Worm (Caenorhabditis elegans) whole organism, L4/young adult: Measurements from ENCODE around the gene mrps-22.

Source experiments
- W03F9.2 ChIP-seq: fragments of 150-350 bp; optimal IDR thresholded peaks from 2 replicates; lab custom pipeline; 2014; ENCODE audit warnings: missing biosample characterization, missing genetic modification characterization
- dao-5 ChIP-seq: sonication (generic microtip); optimal IDR thresholded peaks from 2 replicates; lab custom pipeline; 2016; ENCODE audit warnings: missing genotype, missing genetic modification characterization, moderate library complexity, missing compliant biosample characterization
- him-1 ChIP-seq: sonication (generic microtip); optimal IDR thresholded peaks from 2 replicates; lab custom pipeline; 2016; ENCODE audit warnings: missing genotype, missing genetic modification reagents, missing genetic modification characterization, missing compliant biosample characterization

Gene mrps-22

DNA sequence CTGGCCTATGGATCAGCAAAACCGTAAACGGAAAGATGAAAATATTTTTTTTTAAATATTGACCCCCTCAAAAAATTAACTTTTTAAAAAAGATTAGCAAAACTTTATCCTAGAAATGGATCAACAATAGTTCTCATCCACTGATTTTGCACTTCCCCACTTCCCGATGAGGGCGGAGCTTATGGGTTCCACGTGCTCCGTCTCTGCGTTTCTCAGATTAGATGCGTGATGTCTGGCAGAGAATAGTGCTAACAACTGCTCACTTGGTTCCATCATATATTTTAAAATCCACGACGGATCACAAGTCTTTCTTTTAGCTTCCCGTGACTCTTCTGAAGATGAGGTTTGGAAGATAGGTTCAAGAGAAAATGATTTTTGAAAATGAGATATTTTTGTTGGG lies 24.1 kb upstream of the mrps-22 start:
- TF ChIP-seq him-1 (tag; lab: Kevin White, UChicago) (no peak), dao-5 (tag; lab: Kevin White, UChicago) (no peak), W03F9.2 (tag; lab: Kevin White, UChicago) (no peak)

DNA sequence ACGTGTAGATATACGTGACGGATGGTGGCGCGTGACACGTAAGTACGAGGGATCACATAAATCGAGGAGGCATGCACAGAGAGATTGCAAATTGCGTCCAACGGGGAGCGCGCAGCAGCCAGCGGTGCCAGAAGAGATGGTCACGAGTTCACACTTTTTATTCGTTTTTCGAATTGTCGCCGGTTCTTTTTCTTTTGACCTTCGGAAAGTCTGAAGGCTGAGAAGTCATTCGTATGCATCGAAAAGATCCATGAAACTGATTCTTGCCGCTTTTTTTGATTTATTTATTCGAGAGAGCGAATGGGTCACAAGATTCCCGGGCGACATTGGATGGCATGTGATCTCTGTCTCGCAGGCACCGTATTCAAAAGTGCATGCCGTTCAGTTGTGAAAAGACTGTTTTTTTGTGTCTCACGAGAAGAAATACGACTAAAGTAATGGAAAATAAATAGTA lies 23.4 kb upstream of the mrps-22 start:
- TF ChIP-seq dao-5 (tag; lab: Kevin White, UChicago) (no peak), him-1 (tag; lab: Kevin White, UChicago) (no peak), W03F9.2 (tag; lab: Kevin White, UChicago) (no peak)

DNA sequence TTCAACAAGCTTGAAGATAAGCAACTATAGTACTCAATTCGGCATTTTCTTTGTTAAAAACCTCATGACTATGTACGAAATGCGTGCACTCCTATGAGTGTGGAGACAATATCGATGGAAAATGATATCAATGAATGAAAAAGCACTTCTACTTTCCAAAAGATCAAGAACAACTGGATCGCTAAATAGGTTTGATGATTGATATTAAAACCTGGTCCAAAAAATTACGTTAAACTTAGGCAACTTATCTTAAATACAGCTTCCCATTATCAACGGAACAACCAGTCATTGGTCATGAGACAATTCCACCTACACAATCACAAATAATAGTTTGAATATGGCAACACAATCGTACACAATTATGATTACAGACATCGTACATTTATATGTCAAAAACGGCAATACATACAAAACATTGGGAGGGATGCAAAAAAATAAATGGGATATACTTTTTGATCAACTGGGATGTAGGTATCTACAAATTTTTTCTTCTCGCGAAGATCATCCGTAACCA lies 22.7 kb upstream of the mrps-22 start:
- TF ChIP-seq W03F9.2 (tag; lab: Kevin White, UChicago) = no peak
- no peak for TF ChIP-seq him-1 (tag; lab: Kevin White, UChicago)
- TF ChIP-seq dao-5 (tag; lab: Kevin White, UChicago) = no peak

DNA sequence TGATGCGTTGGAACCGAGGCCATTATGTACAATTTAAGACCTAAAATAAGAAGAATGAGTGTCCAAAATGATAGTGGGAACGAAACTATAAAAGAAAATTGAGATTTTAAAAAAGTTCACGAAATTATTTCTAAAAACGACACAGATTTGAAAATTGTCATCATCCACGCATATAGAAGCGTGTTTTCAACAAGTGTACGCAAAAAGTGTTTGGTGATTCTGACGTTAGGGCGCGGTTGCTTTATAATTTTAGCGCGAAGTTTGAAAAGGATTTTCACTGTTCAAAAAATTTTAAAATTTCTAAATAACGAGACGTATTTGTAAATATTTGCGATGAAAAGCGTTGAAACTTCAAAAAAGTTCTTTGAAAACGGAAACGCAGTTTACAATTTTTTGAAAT lies 19.1 kb upstream of the mrps-22 start, which contains the start of gene cdc-48.1:
Gene cdc-48.1, minus strand, starts transcription at position 40 of the 400 bp plus-strand sequence.
- TF ChIP-seq him-1 (tag; lab: Kevin White, UChicago) = peak; percentile 100
- TF ChIP-seq W03F9.2 (tag; lab: Kevin White, UChicago) = peak; percentile 99
- TF ChIP-seq dao-5 (tag; lab: Kevin White, UChicago) = peak; percentile 80

DNA sequence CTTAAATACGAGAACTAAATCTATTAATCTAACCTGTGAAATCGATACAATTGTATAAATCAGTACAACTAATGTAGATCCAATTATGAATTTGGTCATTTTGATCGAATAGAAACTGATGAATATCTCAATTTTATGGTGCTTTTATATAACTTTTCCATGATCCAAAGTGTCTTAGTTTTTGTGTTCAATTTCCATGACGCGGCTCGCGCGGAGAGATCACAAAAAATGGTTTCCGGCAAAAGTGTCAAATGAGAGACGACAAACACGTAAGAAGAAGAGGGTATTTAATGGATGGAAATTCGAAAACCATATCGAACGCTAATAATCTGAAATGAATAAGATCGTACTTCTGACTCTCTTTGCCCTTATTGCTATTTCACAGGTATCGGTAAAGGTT lies 17.8 kb upstream of the mrps-22 start, which contains the start of the genes C06A1.6 and C06A1.7:
Gene C06A1.6, minus strand, starts transcription at position 101 of the 400 bp plus-strand sequence.
Gene C06A1.7, plus strand, starts transcription at position 314 of the 400 bp plus-strand sequence.
- TF ChIP-seq him-1 (tag; lab: Kevin White, UChicago) = no peak
- TF ChIP-seq dao-5 (tag; lab: Kevin White, UChicago) = no peak
- no peak for TF ChIP-seq W03F9.2 (tag; lab: Kevin White, UChicago)

DNA sequence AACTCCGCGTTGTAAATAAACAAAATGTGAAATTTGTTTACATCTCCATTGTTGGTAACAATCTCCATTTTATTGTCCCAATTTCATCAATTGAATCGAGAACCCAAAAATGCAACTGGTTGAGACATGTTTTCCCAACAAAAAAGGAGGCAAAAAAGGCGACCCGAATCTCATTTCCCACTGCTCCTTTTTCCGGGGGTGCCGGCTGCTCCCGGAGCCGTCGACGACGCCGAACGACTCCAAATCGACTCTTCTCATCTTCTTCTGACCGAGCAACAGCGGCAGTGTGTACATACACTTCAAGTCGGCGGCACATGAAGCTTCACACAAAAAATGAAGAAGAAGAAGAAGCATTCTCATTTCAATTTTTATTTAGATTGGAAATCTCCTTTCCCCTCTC lies 16.0 kb upstream of the mrps-22 start:
- TF ChIP-seq dao-5 (tag; lab: Kevin White, UChicago) (no peak), him-1 (tag; lab: Kevin White, UChicago) (no peak), W03F9.2 (tag; lab: Kevin White, UChicago) (no peak)

DNA sequence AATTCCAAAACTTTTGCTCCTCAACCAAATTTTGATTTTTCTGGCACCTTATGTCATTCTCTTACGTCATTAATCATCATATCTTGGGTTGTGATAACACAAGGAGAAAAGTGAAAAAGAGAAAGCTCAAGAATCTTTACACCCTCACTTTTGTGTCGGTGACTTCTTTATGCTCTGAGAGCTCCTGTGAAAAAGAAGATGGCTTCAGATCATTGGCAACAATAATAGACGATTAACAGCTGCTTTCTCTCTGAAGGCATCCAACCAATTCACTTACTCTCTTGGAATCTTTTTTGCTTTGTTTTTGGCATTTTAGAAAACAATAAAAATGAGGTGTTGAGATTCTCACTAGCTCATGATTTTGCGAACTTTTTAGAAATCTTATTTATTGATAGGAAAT lies 12.9 kb upstream of the mrps-22 start:
- TF ChIP-seq him-1 (tag; lab: Kevin White, UChicago) (no peak), dao-5 (tag; lab: Kevin White, UChicago) (no peak), W03F9.2 (tag; lab: Kevin White, UChicago) (no peak)

DNA sequence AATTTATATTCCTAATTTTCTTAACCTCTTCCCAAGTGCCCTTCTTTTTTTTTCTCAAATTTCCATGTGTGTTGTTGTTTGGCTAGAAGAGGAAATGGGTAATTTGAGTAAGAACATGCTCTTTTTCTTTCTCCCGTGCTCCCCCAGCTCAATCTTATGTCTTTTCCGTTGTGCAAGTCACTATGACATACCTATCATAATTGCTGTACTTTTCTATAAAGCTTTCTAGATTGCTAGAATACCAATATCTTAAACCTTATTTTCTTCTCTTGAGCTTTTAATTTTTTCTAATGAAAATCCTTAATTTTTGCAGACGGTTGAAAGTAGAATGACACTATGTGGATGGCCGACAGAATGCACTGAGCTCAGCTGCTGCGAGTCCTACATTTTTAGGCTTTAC lies 12.1 kb upstream of the mrps-22 start, which contains the start of gene txt-13:
Gene txt-13, plus strand, starts transcription at position 301 of the 400 bp plus-strand sequence.
- no peak for TF ChIP-seq him-1 (tag; lab: Kevin White, UChicago)
- no peak for TF ChIP-seq dao-5 (tag; lab: Kevin White, UChicago)
- TF ChIP-seq W03F9.2 (tag; lab: Kevin White, UChicago) = no peak

DNA sequence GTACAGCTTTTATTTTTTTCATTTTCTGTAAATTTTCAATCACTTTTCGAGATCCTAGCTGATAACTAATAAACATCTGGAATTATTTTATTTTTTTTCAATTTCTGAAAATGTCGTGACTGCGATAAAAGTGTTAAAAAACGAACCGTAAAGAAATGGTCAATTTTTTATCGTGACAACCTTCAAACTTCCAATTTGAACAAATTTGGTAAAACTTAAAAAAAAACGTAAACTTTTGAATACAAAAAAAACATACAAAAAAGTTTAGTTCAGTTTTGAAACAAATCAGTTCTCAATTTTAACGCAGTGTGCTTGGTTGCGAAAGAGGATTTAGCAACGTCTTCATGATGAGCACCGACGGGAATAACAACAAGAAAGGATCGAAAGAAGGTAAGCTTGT lies 10.5 kb upstream of the mrps-22 start, which contains the start of gene C06A1.3:
Gene C06A1.3, plus strand, starts transcription at position 301 of the 400 bp plus-strand sequence.
- no peak for TF ChIP-seq dao-5 (tag; lab: Kevin White, UChicago)
- TF ChIP-seq him-1 (tag; lab: Kevin White, UChicago) = no peak
- no peak for TF ChIP-seq W03F9.2 (tag; lab: Kevin White, UChicago)

DNA sequence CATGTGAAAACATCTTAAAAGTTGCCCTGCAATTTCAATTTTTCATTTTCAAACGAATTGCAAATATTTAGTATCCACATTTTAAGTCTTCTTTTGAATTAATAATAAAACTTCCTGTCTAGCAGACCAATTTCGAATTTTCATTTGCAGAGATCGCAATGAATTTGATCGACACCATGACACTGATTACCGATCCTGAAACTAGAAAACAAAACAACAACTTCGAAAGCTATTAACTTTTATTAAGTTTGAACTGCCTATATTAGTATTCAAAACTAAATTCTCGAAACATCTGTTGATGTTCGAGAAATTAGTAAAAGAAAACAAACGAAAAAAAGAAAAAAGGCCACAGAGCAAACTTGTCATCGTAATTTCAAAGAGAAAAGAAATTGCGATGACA lies 8.2 kb upstream of the mrps-22 start:
- no peak for TF ChIP-seq W03F9.2 (tag; lab: Kevin White, UChicago)
- TF ChIP-seq dao-5 (tag; lab: Kevin White, UChicago) = no peak
- no peak for TF ChIP-seq him-1 (tag; lab: Kevin White, UChicago)

DNA sequence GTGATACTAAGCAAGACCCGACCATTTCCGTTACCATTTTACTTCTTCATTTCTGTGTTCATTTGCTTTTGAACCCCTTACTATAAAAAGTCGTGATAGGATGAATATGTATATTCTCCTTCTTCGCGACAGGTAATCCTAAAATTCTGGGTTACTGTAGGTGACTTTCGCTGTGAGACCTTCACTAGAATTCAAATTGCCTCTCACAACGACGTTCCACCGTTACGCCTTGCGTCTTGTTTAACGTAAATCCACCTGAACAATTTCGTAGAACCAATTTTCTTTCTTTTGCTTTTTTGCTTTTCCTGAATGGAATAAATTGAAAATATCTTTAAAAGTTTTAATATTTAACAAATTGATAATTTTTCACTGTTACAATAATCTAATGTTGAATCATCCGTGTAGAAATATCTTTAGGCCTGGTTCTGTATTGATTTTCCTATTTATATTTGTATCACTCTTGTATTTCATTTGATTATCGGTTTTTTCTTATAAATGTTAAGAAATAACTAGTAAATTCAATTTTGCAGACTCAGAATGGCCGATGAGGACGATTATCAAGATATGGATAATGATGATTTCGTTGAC lies 3.5 kb upstream of the mrps-22 start, which contains the start of gene rpb-6:
Gene rpb-6, plus strand, starts transcription at position 538 of the 588 bp plus-strand sequence.
- TF ChIP-seq W03F9.2 (tag; lab: Kevin White, UChicago) (no peak), him-1 (tag; lab: Kevin White, UChicago) (no peak), dao-5 (tag; lab: Kevin White, UChicago) (no peak)

DNA sequence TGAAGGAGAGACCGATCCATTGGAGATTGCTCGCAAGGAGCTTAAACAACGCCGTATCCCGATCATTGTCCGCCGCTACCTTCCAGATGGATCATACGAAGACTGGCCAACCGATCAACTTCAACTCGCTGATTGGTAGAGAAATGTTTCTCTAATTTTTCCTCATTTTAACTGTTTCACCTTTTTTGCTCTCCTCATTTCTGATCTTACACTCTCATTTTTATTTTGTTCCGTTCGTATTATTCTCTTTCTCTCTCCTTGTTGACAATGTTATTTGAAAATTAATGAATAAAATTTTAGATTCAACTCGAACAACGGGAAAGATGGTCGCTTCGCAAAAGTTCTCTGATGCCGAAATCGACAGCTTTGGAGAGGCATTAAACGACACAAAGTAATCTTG lies 2.8 kb upstream of the mrps-22 start, which contains the start of gene dohh-1:
Gene dohh-1, plus strand, starts transcription at position 301 of the 400 bp plus-strand sequence.
- TF ChIP-seq dao-5 (tag; lab: Kevin White, UChicago) (no peak), him-1 (tag; lab: Kevin White, UChicago) (no peak), W03F9.2 (tag; lab: Kevin White, UChicago) (no peak)

DNA sequence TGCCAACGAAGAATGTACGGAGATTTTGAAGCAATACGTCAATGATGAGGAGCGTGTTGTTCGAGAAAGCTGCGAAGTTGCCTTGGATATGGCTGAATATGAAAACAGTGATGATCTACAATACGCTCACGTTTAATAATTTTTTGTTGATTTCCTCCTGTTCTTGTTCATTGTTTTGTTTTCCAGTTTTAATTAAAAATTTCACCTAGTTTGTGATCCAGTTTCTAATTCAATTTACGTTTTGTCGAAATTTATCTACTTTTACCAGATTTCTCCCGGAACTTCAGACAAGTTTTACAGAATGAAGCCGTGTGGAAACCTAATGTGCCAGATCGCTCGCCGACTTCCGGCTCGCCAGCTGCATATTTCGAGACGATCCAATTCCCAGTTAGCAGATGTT lies 1.6 kb upstream of the mrps-22 start, which contains the start of gene dap-3:
Gene dap-3, plus strand, starts transcription at position 301 of the 400 bp plus-strand sequence.
- TF ChIP-seq him-1 (tag; lab: Kevin White, UChicago) = no peak
- no peak for TF ChIP-seq W03F9.2 (tag; lab: Kevin White, UChicago)
- TF ChIP-seq dao-5 (tag; lab: Kevin White, UChicago) = no peak
